Worm (Caenorhabditis elegans): Measurements from ENCODE around the gene mans-3.

DNA sequence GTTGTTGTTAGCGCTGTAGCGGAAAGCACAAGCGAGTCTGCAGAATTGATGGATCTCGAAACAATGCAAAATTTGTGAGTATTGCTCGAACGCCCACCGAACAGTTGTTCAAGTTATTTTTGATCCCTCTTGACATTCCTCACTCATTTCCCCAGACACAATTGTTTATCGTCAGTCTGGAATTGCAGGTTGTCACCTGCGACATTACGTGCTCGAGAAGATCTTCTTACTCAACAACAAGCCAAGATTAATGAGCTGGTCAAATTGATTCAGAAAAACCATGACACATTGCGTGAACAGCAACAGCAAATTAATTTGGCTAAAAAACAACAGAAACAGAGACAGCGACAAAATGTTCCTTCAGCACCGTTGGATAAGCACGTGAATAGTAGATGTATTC, 36.7 kb downstream of the mans-3 start:
- TF ChIP-seq flt-1 (GFP tag; IDR thresholded peaks at IDR 0.05) (no peak), aly-1 (tag; optimal IDR thresholded peaks at IDR 0.05) (no peak), ama-1 (optimal IDR thresholded peaks at IDR 0.05) (no peak), F13C5.2 (tag; optimal IDR thresholded peaks at IDR 0.05) (no peak), hnd-1 (tag; optimal IDR thresholded peaks at IDR 0.05) (no peak), tra-4 (tag; optimal IDR thresholded peaks at IDR 0.05) (no peak), ceh-36 (tag; optimal IDR thresholded peaks at IDR 0.05) (no peak)

Measured in whole organism, early embryonic.